Fruit fly (Drosophila melanogaster) whole organism, embryonic: ENCODE measurements around the gene defl.
A peak's percentile ranks its signal among the peaks of the same experiment; 100 is the strongest.

ENCODE experiments used
- Asciz ChIP-seq: fragments of 200-800 bp; sonication (Bioruptor generic); optimal IDR thresholded peaks from 2 replicates; lab custom pipeline; 2017; ENCODE audit warnings: missing biosample characterization, mild to moderate bottlenecking, missing genetic modification characterization, missing genetic modification reagents
- Bdp1 ChIP-seq: fragments of 200-800 bp; sonication (Bioruptor generic); optimal IDR thresholded peaks from 3 replicates; lab custom pipeline; 2016; ENCODE audit warnings: missing biosample characterization, missing genetic modification characterization
- CG1024 ChIP-seq: fragments of 200-800 bp; sonication (Bioruptor generic); IDR thresholded peaks from 2 replicates; pipeline ENCODE4 v1.3.6; 2022; ENCODE audit warnings: missing biosample characterization, missing genetic modification characterization
- CG10543 ChIP-seq: fragments of 200-800 bp; sonication (Bioruptor generic); optimal IDR thresholded peaks from 3 replicates; lab custom pipeline; 2017; ENCODE audit warnings: missing biosample characterization, mild to moderate bottlenecking, missing genetic modification characterization, moderate library complexity
- CG10565 ChIP-seq: fragments of 200-800 bp; sonication (Bioruptor generic); optimal IDR thresholded peaks from 3 replicates; lab custom pipeline; 2016; ENCODE audit warnings: missing biosample characterization, mild to moderate bottlenecking, missing genetic modification characterization
- CG11085 ChIP-seq: fragments of 200-800 bp; sonication (Bioruptor generic); IDR thresholded peaks from 2 replicates; pipeline ENCODE4 v1.3.6; 2022; ENCODE audit warnings: missing biosample characterization, missing genetic modification characterization
- CG11247 ChIP-seq: fragments of 200-800 bp; sonication (Bioruptor generic); IDR thresholded peaks from 2 replicates; pipeline ENCODE4 v1.3.6; 2022; ENCODE audit warnings: missing biosample characterization, missing genetic modification characterization
- CG16779 ChIP-seq: fragments of 200-800 bp; sonication (Bioruptor generic); IDR thresholded peaks from 2 replicates; pipeline ENCODE4 v1.3.6; 2022; ENCODE audit warnings: missing biosample characterization, missing genetic modification characterization
- CG17359 ChIP-seq: fragments of 200-800 bp; sonication (Bioruptor generic); optimal IDR thresholded peaks from 3 replicates; lab custom pipeline; 2018; ENCODE audit warnings: missing biosample characterization, mild to moderate bottlenecking, missing genetic modification characterization, moderate library complexity
- CG17912 ChIP-seq: fragments of 200-800 bp; sonication (Bioruptor generic); optimal IDR thresholded peaks from 2 replicates; lab custom pipeline; 2018; ENCODE audit warnings: missing biosample characterization, mild to moderate bottlenecking, missing genetic modification characterization
- CG30020 ChIP-seq: fragments of 200-800 bp; optimal IDR thresholded peaks from 2 replicates; lab custom pipeline; 2019; ENCODE audit warnings: missing biosample characterization, mild to moderate bottlenecking, missing genetic modification characterization, moderate library complexity
- CG31224 ChIP-seq: fragments of 200-800 bp; sonication (Bioruptor generic); IDR thresholded peaks from 2 replicates; pipeline ENCODE4 v1.3.6; 2022; ENCODE audit warnings: missing biosample characterization, missing genetic modification characterization
- CG32772 ChIP-seq: fragments of 200-800 bp; sonication (Bioruptor generic); IDR thresholded peaks from 2 replicates; pipeline ENCODE4 v1.3.6; 2022; ENCODE audit warnings: missing biosample characterization, missing genetic modification characterization
- CG3407 ChIP-seq: fragments of 200-800 bp; sonication (Bioruptor generic); optimal IDR thresholded peaks from 2 replicates; lab custom pipeline; 2018; ENCODE audit warnings: missing biosample characterization, mild to moderate bottlenecking, missing genetic modification characterization
- CG34422 ChIP-seq: fragments of 200-800 bp; sonication (Bioruptor generic); IDR thresholded peaks from 3 replicates; pipeline ENCODE4 v1.3.6; 2022; ENCODE audit warnings: missing biosample characterization, missing genetic modification characterization
- CG3838 ChIP-seq: fragments of 200-800 bp; sonication (Bioruptor generic); optimal IDR thresholded peaks from 3 replicates; lab custom pipeline; 2016; ENCODE audit warnings: missing biosample characterization, missing genetic modification characterization
- CG42726 ChIP-seq: fragments of 200-800 bp; sonication (Bioruptor generic); IDR thresholded peaks from 2 replicates; pipeline ENCODE4 v1.3.6; 2022; ENCODE audit warnings: missing biosample characterization, missing genetic modification characterization; ENCODE audit not compliant: partially characterized antibody
- CG6175 ChIP-seq: fragments of 200-800 bp; sonication (Bioruptor generic); IDR thresholded peaks from 3 replicates; pipeline ENCODE4 v1.3.6; 2022; ENCODE audit warnings: missing biosample characterization, missing genetic modification characterization
- CG6854 ChIP-seq: fragments of 200-800 bp; sonication (Bioruptor generic); optimal IDR thresholded peaks from 3 replicates; lab custom pipeline; 2017; ENCODE audit warnings: missing biosample characterization, mild to moderate bottlenecking, missing genetic modification characterization
- Dip2 ChIP-seq: fragments of 200-800 bp; sonication (Bioruptor generic); IDR thresholded peaks from 2 replicates; pipeline ENCODE4 v1.3.6; 2022; ENCODE audit warnings: missing biosample characterization, missing genetic modification characterization
- Dref ChIP-seq: fragments of 200-800 bp; sonication (Bioruptor generic); IDR thresholded peaks from 2 replicates; pipeline ENCODE4 v1.3.6; 2022; ENCODE audit warnings: missing biosample characterization, missing genetic modification characterization
- Hmx ChIP-seq: fragments of 200-800 bp; sonication (Bioruptor generic); optimal IDR thresholded peaks from 2 replicates; lab custom pipeline; 2016; ENCODE audit warnings: missing biosample characterization, missing genetic modification characterization
- Hr39 ChIP-seq: fragments of >200 bp; optimal IDR thresholded peaks from 2 replicates; lab custom pipeline; 2017
- Hr78 ChIP-seq, 2 experiments: fragments of 200-800 bp in 1 of 2; fragments of >200 bp in 1 of 2; sonication (Bioruptor generic) in 1 of 2; optimal IDR thresholded peaks; 2 replicates each; lab custom pipeline; 2017 to 2019; ENCODE audit warnings: missing biosample characterization in 2 of 2, missing genetic modification characterization in 2 of 2, mild to moderate bottlenecking in 1 of 2, moderate library complexity in 1 of 2
- Max ChIP-seq: fragments of 200-800 bp; sonication (Bioruptor generic); optimal IDR thresholded peaks from 2 replicates; lab custom pipeline; 2016; ENCODE audit warnings: missing biosample characterization, mild to moderate bottlenecking, missing genetic modification characterization
- Med ChIP-seq: fragments of 200-800 bp; sonication (Bioruptor generic); peaks from one replicate; lab custom pipeline; 2016; ENCODE audit warnings: missing biosample characterization, missing genetic modification characterization, mild to moderate bottlenecking, inconsistent platforms, moderate library complexity
- Rfx ChIP-seq: fragments of 200-800 bp; sonication (Bioruptor generic); IDR thresholded peaks from 2 replicates; pipeline ENCODE4 v1.3.6; 2022; ENCODE audit warnings: missing biosample characterization, missing genetic modification characterization
- Trl ChIP-seq, 3 experiments: fragments of >200 bp in 2 of 3; fragments of 200-800 bp in 1 of 3; sonication (Bioruptor generic) in 1 of 3; optimal IDR thresholded peaks; 2 replicates in 1 of 3; 3 replicates in 2 of 3; lab custom pipeline; 2016 to 2017; ENCODE audit warnings: missing biosample characterization in 1 of 3, missing genetic modification characterization in 1 of 3
- abd-A ChIP-seq: fragments of 200-800 bp; sonication (Bioruptor generic); optimal IDR thresholded peaks from 3 replicates; lab custom pipeline; 2019; ENCODE audit warnings: missing biosample characterization, mild to moderate bottlenecking, missing genetic modification characterization, moderate library complexity
- danr ChIP-seq: fragments of 200-800 bp; sonication (Bioruptor generic); IDR thresholded peaks from 2 replicates; pipeline ENCODE4 v1.3.6; 2022; ENCODE audit warnings: missing biosample characterization, missing genetic modification characterization
- dimm ChIP-seq: fragments of 200-800 bp; sonication (Bioruptor generic); IDR thresholded peaks from 2 replicates; pipeline ENCODE4 v1.3.6; 2022; ENCODE audit warnings: missing biosample characterization, missing genetic modification characterization
- dm ChIP-seq: fragments of 200-800 bp; sonication (Bioruptor generic); optimal IDR thresholded peaks from 3 replicates; lab custom pipeline; 2016; ENCODE audit warnings: missing biosample characterization, missing genetic modification characterization
- dmrt99B ChIP-seq: fragments of 200-800 bp; sonication (Bioruptor generic); optimal IDR thresholded peaks from 2 replicates; lab custom pipeline; 2018; ENCODE audit warnings: missing biosample characterization, mild to moderate bottlenecking, missing genetic modification characterization, moderate library complexity
- ewg ChIP-seq: fragments of 200-800 bp; sonication (Bioruptor generic); optimal IDR thresholded peaks from 3 replicates; lab custom pipeline; 2017; ENCODE audit warnings: mild to moderate bottlenecking, missing biosample characterization, missing genetic modification reagents, missing genetic modification characterization
- gce ChIP-seq: fragments of 200-800 bp; sonication (Bioruptor generic); IDR thresholded peaks from 3 replicates; pipeline ENCODE4 v1.3.6; 2022; ENCODE audit warnings: missing biosample characterization, missing genetic modification characterization
- hth ChIP-seq: fragments of >200 bp; optimal IDR thresholded peaks from 2 replicates; lab custom pipeline; 2017; ENCODE audit warnings: inconsistent platforms
- jigr1 ChIP-seq: fragments of 200-800 bp; sonication (Bioruptor generic); IDR thresholded peaks from 3 replicates; pipeline ENCODE4 v1.3.6; 2022; ENCODE audit warnings: missing biosample characterization, missing genetic modification characterization
- jing ChIP-seq: fragments of 200-800 bp; sonication (Bioruptor generic); optimal IDR thresholded peaks from 2 replicates; lab custom pipeline; 2018; ENCODE audit warnings: missing biosample characterization, mild to moderate bottlenecking, missing genetic modification characterization
- lov ChIP-seq, 2 experiments: fragments of 200-800 bp in 1 of 2; fragments of >200 bp in 1 of 2; sonication (Bioruptor generic) in 1 of 2; IDR thresholded peaks in 1 of 2; optimal IDR thresholded peaks in 1 of 2; 2 replicates in 1 of 2; 3 replicates in 1 of 2; pipeline versions ENCODE4 v1.3.6 to Lab custom; 2017 to 2022; ENCODE audit warnings: missing biosample characterization in 1 of 2, missing genetic modification characterization in 1 of 2
- luna ChIP-seq: fragments of 200-800 bp; sonication (Bioruptor generic); optimal IDR thresholded peaks from 2 replicates; lab custom pipeline; 2016; ENCODE audit warnings: missing biosample characterization, missing genetic modification characterization
- oc ChIP-seq: fragments of 200-800 bp; sonication (Bioruptor generic); optimal IDR thresholded peaks from 2 replicates; lab custom pipeline; 2018; ENCODE audit warnings: missing biosample characterization, mild to moderate bottlenecking, missing genetic modification characterization, moderate library complexity
- onecut ChIP-seq: fragments of 200-800 bp; sonication (Bioruptor generic); IDR thresholded peaks from 2 replicates; pipeline ENCODE4 v1.3.6; 2022; ENCODE audit warnings: missing biosample characterization, missing genetic modification characterization
- prd ChIP-seq, 3 experiments: fragments of >200 bp in 2 of 3; fragments of 200-800 bp in 1 of 3; sonication (Bioruptor generic) in 1 of 3; optimal IDR thresholded peaks in 2 of 3; IDR thresholded peaks in 1 of 3; 2 replicates in 2 of 3; 3 replicates in 1 of 3; pipeline versions ENCODE4 v1.3.6 to Lab custom; 2017 to 2022; ENCODE audit warnings: missing biosample characterization in 1 of 3, missing genetic modification characterization in 1 of 3
- sc ChIP-seq, 3 experiments: fragments of >200 bp in 2 of 3; fragments of 200-800 bp in 1 of 3; sonication (Bioruptor generic) in 1 of 3; optimal IDR thresholded peaks; 2 replicates in 2 of 3; 3 replicates in 1 of 3; lab custom pipeline; 2017; ENCODE audit warnings: mild to moderate bottlenecking in 1 of 3, missing biosample characterization in 1 of 3, missing genetic modification characterization in 1 of 3, missing genetic modification reagents in 1 of 3
- schlank ChIP-seq: fragments of 200-800 bp; sonication (Bioruptor generic); optimal IDR thresholded peaks from 2 replicates; lab custom pipeline; 2018; ENCODE audit warnings: missing biosample characterization, mild to moderate bottlenecking, missing genetic modification characterization
- sr ChIP-seq: fragments of 200-800 bp; sonication (Bioruptor generic); IDR thresholded peaks from 3 replicates; pipeline ENCODE4 v1.3.6; 2022; ENCODE audit warnings: missing biosample characterization, missing genetic modification characterization
- wek ChIP-seq: fragments of 200-800 bp; sonication (Bioruptor generic); optimal IDR thresholded peaks from 3 replicates; lab custom pipeline; 2018; ENCODE audit warnings: missing biosample characterization, mild to moderate bottlenecking, missing genetic modification characterization, moderate library complexity

Gene defl

dm6 chr3L:9696650-9697526, 26.3 kb upstream of the defl start, which contains the start of gene Prps (continued):
- peak; percentile 88 for TF ChIP-seq abd-A (tag; lab: Kevin White, UChicago)
- no peak for TF ChIP-seq oc (tag; lab: Kevin White, UChicago)
- TF ChIP-seq CG17359 (tag; lab: Kevin White, UChicago), result peak; percentile 82
- TF ChIP-seq CG10565, result no peak
- peak; percentile 57 for TF ChIP-seq CG32772
- TF ChIP-seq Med (GFP tag; lab: Kevin White, UChicago), result peak; percentile 97
- TF ChIP-seq CG17912 (GFP tag; lab: Kevin White, UChicago), result no peak
- TF ChIP-seq Dref, result peak; percentile 24; the same call in 1 of the 2 replicates
- peak; percentile 87 for TF ChIP-seq CG16779 (GFP tag; lab: Robert Waterston, UW)
- no peak for TF ChIP-seq Hr39 (lab: Kevin White, UChicago)
- peak; percentile 87 for TF ChIP-seq CG34422 (GFP tag; lab: Robert Waterston, UW)
- TF ChIP-seq Rfx, result peak; percentile 91
- peak; percentile 42 for TF ChIP-seq wek
- TF ChIP-seq Asciz (GFP tag; lab: Kevin White, UChicago), result peak; percentile 59
- no peak for TF ChIP-seq lov (optimal IDR thresholded peaks at IDR 0.05; lab: Kevin White, UChicago)
- TF ChIP-seq lov (GFP tag; IDR thresholded peaks at IDR 0.05; lab: Robert Waterston, UW), result peak; percentile 78; the same call in 2 of the 3 replicates
- peak; percentile 69; the same call in 2 of the 3 replicates for TF ChIP-seq sr (GFP tag; lab: Robert Waterston, UW)
- TF ChIP-seq CG42726 (GFP tag; lab: Robert Waterston, UW), result no peak; the same call in 1 of the 2 replicates
- peak; percentile 51 for TF ChIP-seq CG10543 (GFP tag; lab: Kevin White, UChicago)
- TF ChIP-seq dm (GFP tag; lab: Kevin White, UChicago), result peak; percentile 38
- TF ChIP-seq prd (optimal IDR thresholded peaks at IDR 0.05; lab: Kevin White, UChicago), result no peak
- peak; percentile 81 for TF ChIP-seq prd (GFP tag; IDR thresholded peaks at IDR 0.05; lab: Robert Waterston, UW)
- no peak for TF ChIP-seq jigr1 (GFP tag; lab: Robert Waterston, UW)
- TF ChIP-seq gce (GFP tag; lab: Robert Waterston, UW), result peak; percentile 71; the same call in 1 of the 3 replicates
- peak; percentile 36 for TF ChIP-seq jing
- peak; percentile 52 for TF ChIP-seq ewg
- peak; percentile 68 for TF ChIP-seq Max (GFP tag; lab: Kevin White, UChicago)
- peak; percentile 74; the same call in 1 of the 2 replicates for TF ChIP-seq CG1024
- TF ChIP-seq dimm (GFP tag; lab: Robert Waterston, UW), result peak; percentile 36; the same call in 1 of the 2 replicates
- peak; percentile 6 for TF ChIP-seq Bdp1 (GFP tag; lab: Kevin White, UChicago)
- no peak for TF ChIP-seq CG3407 (GFP tag; lab: Kevin White, UChicago)
- TF ChIP-seq dmrt99B (tag; lab: Kevin White, UChicago), result peak; percentile 85
- no peak for TF ChIP-seq CG30020
- no peak for TF ChIP-seq hth (lab: Kevin White, UChicago)
- peak; percentile 72 for TF ChIP-seq CG31224
- TF ChIP-seq sc (optimal IDR thresholded peaks at IDR 0.05; lab: Kevin White, UChicago), result no peak
- peak; percentile 21 for TF ChIP-seq sc (GFP tag; optimal IDR thresholded peaks at IDR 0.05; lab: Kevin White, UChicago)
- peak; percentile 22 for TF ChIP-seq CG3838
- peak; percentile 56; the same call in 1 of the 2 replicates for TF ChIP-seq CG11085 (GFP tag; lab: Robert Waterston, UW)
- peak; percentile 79 for TF ChIP-seq onecut (GFP tag; lab: Robert Waterston, UW)
- TF ChIP-seq Trl (optimal IDR thresholded peaks at IDR 0.05; lab: Kevin White, UChicago), result peak; percentile 76 to 97
- TF ChIP-seq Trl (GFP tag; optimal IDR thresholded peaks at IDR 0.05; lab: Kevin White, UChicago), result peak; percentile 85
- TF ChIP-seq CG6175 (GFP tag; lab: Robert Waterston, UW), result peak; percentile 77; the same call in 2 of the 3 replicates
- peak; percentile 84 for TF ChIP-seq CG6854
- TF ChIP-seq Dip2, result no peak
- TF ChIP-seq Hmx (GFP tag; lab: Kevin White, UChicago), result no peak
- peak; percentile 48 for TF ChIP-seq luna (GFP tag; lab: Kevin White, UChicago)
- peak; percentile 61 for TF ChIP-seq CG11247 (GFP tag; lab: Robert Waterston, UW)
- TF ChIP-seq schlank, result peak; percentile 62
- TF ChIP-seq danr (GFP tag; lab: Robert Waterston, UW), result no peak
- peak in 1 of 2 experiments; percentile 18 for TF ChIP-seq Hr78 (GFP tag; optimal IDR thresholded peaks at IDR 0.05; lab: Kevin White, UChicago)
